Worm (Caenorhabditis elegans) whole organism, early embryonic: Measurements from ENCODE around the gene W01A11.7.

Experiments
- B0310.2 ChIP-seq: sonication (generic microtip); optimal IDR thresholded peaks from 2 replicates; lab custom pipeline; 2016; ENCODE audit warnings: mild to moderate bottlenecking, missing genetic modification characterization, missing compliant biosample characterization
- F13C5.2 ChIP-seq: sonication (generic microtip); optimal IDR thresholded peaks from 2 replicates; lab custom pipeline; 2017; ENCODE audit warnings: mild to moderate bottlenecking, missing genetic modification characterization, inconsistent platforms, missing compliant biosample characterization
- ama-1 ChIP-seq: fragments of 150-350 bp; optimal IDR thresholded peaks from 2 replicates; lab custom pipeline; 2014
- ceh-13 ChIP-seq: fragments of 200-800 bp; sonication (Bioruptor generic); optimal IDR thresholded peaks from 2 replicates; lab custom pipeline; 2018; ENCODE audit warnings: mild to moderate bottlenecking, missing genetic modification characterization, missing compliant biosample characterization
- flt-1 ChIP-seq: fragments of 200-800 bp; sonication (Bioruptor generic); IDR thresholded peaks from 2 replicates; pipeline ENCODE4 v1.3.6; 2022; ENCODE audit warnings: missing genetic modification characterization, missing compliant biosample characterization
- scrt-1 ChIP-seq: fragments of 200-800 bp; sonication (Bioruptor generic); IDR thresholded peaks from 2 replicates; pipeline ENCODE4 v1.3.6; 2022; ENCODE audit warnings: missing genetic modification characterization, missing compliant biosample characterization
- sea-1 ChIP-seq: fragments of 200-800 bp; sonication (Bioruptor generic); conservative IDR thresholded peaks from 2 replicates; pipeline ENCODE4 v1.3.6; 2022; ENCODE audit warnings: missing genetic modification characterization, missing compliant biosample characterization

DNA sequence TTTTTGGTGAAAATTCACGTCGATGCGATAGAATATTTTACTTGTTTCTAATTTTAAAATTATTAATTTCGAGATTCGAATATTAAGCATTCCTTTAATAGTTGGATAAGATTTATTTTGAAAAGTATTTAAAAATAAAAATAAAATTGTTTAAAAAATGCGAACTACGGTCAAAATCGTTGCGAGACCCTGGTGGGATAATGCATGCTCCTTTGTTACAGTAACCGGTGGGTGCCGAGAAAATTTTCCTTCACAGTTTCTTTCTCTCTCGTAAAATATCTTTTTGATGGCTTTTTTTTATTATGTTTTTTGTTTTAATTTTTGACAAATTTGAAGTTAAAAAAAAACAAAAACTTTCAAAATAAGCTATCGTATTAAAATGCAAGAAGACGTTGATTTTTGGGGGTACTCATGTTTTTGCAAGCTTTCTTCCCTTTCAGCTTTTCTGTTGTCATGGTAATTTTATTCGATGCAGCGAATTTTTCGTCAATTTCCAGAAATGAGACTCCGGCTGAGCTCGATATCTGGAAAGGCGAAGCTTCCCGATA, 8.5 kb downstream of the W01A11.7 start, which contains the start of gene dgtr-1:
- TF ChIP-seq F13C5.2 (tag; lab: Kevin White, UChicago) (no peak), sea-1 (GFP tag; lab: Robert Waterston, UW) (no peak), B0310.2 (tag; lab: Kevin White, UChicago) (no peak), ama-1 (lab: Kevin White, UChicago) (no peak), scrt-1 (GFP tag; lab: Robert Waterston, UW) (no peak), ceh-13 (GFP tag; lab: Kevin White, UChicago) (no peak), flt-1 (GFP tag; lab: Robert Waterston, UW) (no peak)
